Fruit fly (Drosophila melanogaster) whole organism, embryonic: ENCODE results near the gene Gclc.

Source experiments
- Blimp-1 ChIP-seq: fragments of 200-800 bp; sonication (Bioruptor generic); optimal IDR thresholded peaks from 3 replicates; lab custom pipeline; 2018; ENCODE audit warnings: missing biosample characterization, missing genetic modification characterization, mild to moderate bottlenecking, moderate library complexity, missing genetic modification reagents
- CG10209 ChIP-seq: fragments of 200-800 bp; sonication (Bioruptor generic); optimal IDR thresholded peaks from 3 replicates; lab custom pipeline; 2017; ENCODE audit warnings: missing biosample characterization, mild to moderate bottlenecking, missing genetic modification characterization, missing genetic modification reagents
- CG10543 ChIP-seq: fragments of 200-800 bp; sonication (Bioruptor generic); optimal IDR thresholded peaks from 3 replicates; lab custom pipeline; 2017; ENCODE audit warnings: missing biosample characterization, mild to moderate bottlenecking, missing genetic modification characterization, moderate library complexity
- CG14860 ChIP-seq: fragments of 200-800 bp; sonication (Bioruptor generic); IDR thresholded peaks from 3 replicates; pipeline ENCODE4 v1.3.6; 2022; ENCODE audit warnings: missing biosample characterization, missing genetic modification characterization; ENCODE audit not compliant: partially characterized antibody
- CG15514 ChIP-seq: fragments of 200-800 bp; sonication (Bioruptor generic); optimal IDR thresholded peaks from 3 replicates; lab custom pipeline; 2017; ENCODE audit warnings: missing biosample characterization, missing genetic modification characterization, mild to moderate bottlenecking, moderate library complexity, missing genetic modification reagents
- CG1602 ChIP-seq: fragments of 200-800 bp; sonication (Bioruptor generic); optimal IDR thresholded peaks from 3 replicates; lab custom pipeline; 2016; ENCODE audit warnings: missing biosample characterization, missing genetic modification characterization
- CG17385 ChIP-seq: fragments of 200-800 bp; sonication (Bioruptor generic); optimal IDR thresholded peaks from 3 replicates; lab custom pipeline; 2018; ENCODE audit warnings: missing biosample characterization, mild to moderate bottlenecking, missing genetic modification characterization
- CG17829 ChIP-seq: fragments of 200-800 bp; optimal IDR thresholded peaks from 2 replicates; lab custom pipeline; 2019; ENCODE audit warnings: missing biosample characterization, mild to moderate bottlenecking, missing genetic modification characterization, moderate library complexity
- CG2129 ChIP-seq: fragments of 200-800 bp; sonication (Bioruptor generic); IDR thresholded peaks from 2 replicates; pipeline ENCODE4 v1.3.6; 2022; ENCODE audit warnings: missing biosample characterization, missing genetic modification characterization; ENCODE audit not compliant: partially characterized antibody
- CG31441 ChIP-seq: fragments of 200-800 bp; sonication (Bioruptor generic); IDR thresholded peaks from 2 replicates; pipeline ENCODE4 v1.3.6; 2022; ENCODE audit warnings: missing biosample characterization, missing genetic modification characterization
- CG34422 ChIP-seq: fragments of 200-800 bp; sonication (Bioruptor generic); IDR thresholded peaks from 3 replicates; pipeline ENCODE4 v1.3.6; 2022; ENCODE audit warnings: missing biosample characterization, missing genetic modification characterization
- CG3995 ChIP-seq: fragments of 200-800 bp; sonication (Bioruptor generic); optimal IDR thresholded peaks from 3 replicates; lab custom pipeline; 2016; ENCODE audit warnings: missing biosample characterization, missing genetic modification characterization
- CG4424 ChIP-seq: fragments of 200-800 bp; sonication (Bioruptor generic); optimal IDR thresholded peaks from 3 replicates; lab custom pipeline; 2016; ENCODE audit warnings: missing biosample characterization, missing genetic modification characterization
- CG7839 ChIP-seq: fragments of 200-800 bp; sonication (Bioruptor generic); optimal IDR thresholded peaks from 3 replicates; lab custom pipeline; 2018; ENCODE audit warnings: missing biosample characterization, mild to moderate bottlenecking, missing genetic modification characterization, moderate library complexity
- CG7928 ChIP-seq: fragments of 200-800 bp; sonication (Bioruptor generic); optimal IDR thresholded peaks from 2 replicates; lab custom pipeline; 2017; ENCODE audit warnings: missing biosample characterization, mild to moderate bottlenecking, missing genetic modification characterization
- CG8281 ChIP-seq: fragments of 200-800 bp; sonication (Bioruptor generic); optimal IDR thresholded peaks from 2 replicates; lab custom pipeline; 2018; ENCODE audit warnings: missing biosample characterization, mild to moderate bottlenecking, missing genetic modification characterization, moderate library complexity
- CG8290 ChIP-seq, 3 experiments: fragments of 200-800 bp; sonication (Bioruptor generic); optimal IDR thresholded peaks; 2 replicates each; lab custom pipeline; 2016 to 2019; ENCODE audit warnings: missing biosample characterization in 3 of 3, missing genetic modification characterization in 3 of 3, mild to moderate bottlenecking in 2 of 3, moderate library complexity in 1 of 3
- CG8359 ChIP-seq: fragments of 200-800 bp; sonication (Bioruptor generic); optimal IDR thresholded peaks from 2 replicates; lab custom pipeline; 2017; ENCODE audit warnings: missing biosample characterization, mild to moderate bottlenecking, missing genetic modification characterization, borderline replicate concordance
- CG8924 ChIP-seq: fragments of 200-800 bp; optimal IDR thresholded peaks from 3 replicates; lab custom pipeline; 2019; ENCODE audit warnings: missing biosample characterization, mild to moderate bottlenecking, missing genetic modification characterization, moderate library complexity
- CG9437 ChIP-seq: fragments of 200-800 bp; sonication (Bioruptor generic); optimal IDR thresholded peaks from 2 replicates; lab custom pipeline; 2018; ENCODE audit warnings: missing biosample characterization, mild to moderate bottlenecking, missing genetic modification characterization
- CkIIα-i1 ChIP-seq: fragments of 200-800 bp; sonication (Bioruptor generic); IDR thresholded peaks from 2 replicates; pipeline ENCODE4 v1.3.6; 2022; ENCODE audit warnings: missing biosample characterization, missing genetic modification characterization
- H15 ChIP-seq: fragments of 200-800 bp; sonication (Bioruptor generic); IDR thresholded peaks from 3 replicates; pipeline ENCODE4 v1.3.6; 2022; ENCODE audit warnings: missing biosample characterization, missing genetic modification characterization
- MBD-R2 ChIP-seq: fragments of 200-800 bp; sonication (Bioruptor generic); IDR thresholded peaks from 2 replicates; pipeline ENCODE4 v1.3.6; 2022; ENCODE audit warnings: missing biosample characterization, missing genetic modification characterization
- Med ChIP-seq: fragments of 200-800 bp; sonication (Bioruptor generic); peaks from one replicate; lab custom pipeline; 2016; ENCODE audit warnings: missing biosample characterization, missing genetic modification characterization, mild to moderate bottlenecking, inconsistent platforms, moderate library complexity
- Myb ChIP-seq: fragments of 200-800 bp; sonication (Bioruptor generic); optimal IDR thresholded peaks from 2 replicates; lab custom pipeline; 2016; ENCODE audit warnings: missing biosample characterization, missing genetic modification characterization
- Nf-YC ChIP-seq: fragments of 200-800 bp; optimal IDR thresholded peaks from 3 replicates; lab custom pipeline; 2019; ENCODE audit warnings: missing biosample characterization, mild to moderate bottlenecking, missing genetic modification characterization, moderate library complexity
- ato ChIP-seq: fragments of 200-800 bp; sonication (Bioruptor generic); IDR thresholded peaks from 2 replicates; pipeline ENCODE4 v1.3.6; 2022; ENCODE audit warnings: missing biosample characterization, missing genetic modification characterization; ENCODE audit not compliant: partially characterized antibody
- chinmo ChIP-seq: fragments of 200-800 bp; sonication (Bioruptor generic); IDR thresholded peaks from 4 replicates; pipeline ENCODE4 v1.3.6; 2022; ENCODE audit warnings: missing biosample characterization, missing genetic modification characterization; ENCODE audit not compliant: partially characterized antibody
- dysf ChIP-seq: fragments of 200-800 bp; sonication (Bioruptor generic); IDR thresholded peaks from 3 replicates; pipeline ENCODE4 v1.3.6; 2022; ENCODE audit warnings: missing biosample characterization, missing genetic modification characterization
- ems ChIP-seq: fragments of 200-800 bp; sonication (Bioruptor generic); optimal IDR thresholded peaks from 3 replicates; lab custom pipeline; 2016; ENCODE audit warnings: missing biosample characterization, missing genetic modification characterization
- fd96Cb ChIP-seq: fragments of 200-800 bp; sonication (Bioruptor generic); optimal IDR thresholded peaks from 2 replicates; lab custom pipeline; 2018; ENCODE audit warnings: missing biosample characterization, mild to moderate bottlenecking, missing genetic modification characterization, moderate library complexity
- ftz-f1 ChIP-seq: fragments of 200-800 bp; sonication (Bioruptor generic); optimal IDR thresholded peaks from 2 replicates; lab custom pipeline; 2016; ENCODE audit warnings: missing biosample characterization, missing genetic modification characterization
- gcm ChIP-seq: fragments of 200-800 bp; sonication (Bioruptor generic); optimal IDR thresholded peaks from 2 replicates; lab custom pipeline; 2019; ENCODE audit warnings: missing biosample characterization, mild to moderate bottlenecking, missing genetic modification characterization, moderate library complexity
- her ChIP-seq: fragments of 200-800 bp; sonication (Bioruptor generic); optimal IDR thresholded peaks from 2 replicates; lab custom pipeline; 2016; ENCODE audit warnings: missing biosample characterization, missing genetic modification characterization
- prd ChIP-seq, 3 experiments: fragments of >200 bp in 2 of 3; fragments of 200-800 bp in 1 of 3; sonication (Bioruptor generic) in 1 of 3; optimal IDR thresholded peaks in 2 of 3; IDR thresholded peaks in 1 of 3; 2 replicates in 2 of 3; 3 replicates in 1 of 3; pipeline versions ENCODE4 v1.3.6 to Lab custom; 2017 to 2022; ENCODE audit warnings: missing biosample characterization in 1 of 3, missing genetic modification characterization in 1 of 3
- pzg ChIP-seq: fragments of 200-800 bp; sonication (Bioruptor generic); optimal IDR thresholded peaks from 3 replicates; lab custom pipeline; 2018; ENCODE audit warnings: missing biosample characterization, mild to moderate bottlenecking, missing genetic modification characterization, moderate library complexity
- repo ChIP-seq: fragments of 200-800 bp; sonication (Bioruptor generic); optimal IDR thresholded peaks from 2 replicates; lab custom pipeline; 2016; ENCODE audit warnings: missing biosample characterization, missing genetic modification characterization
- row ChIP-seq: fragments of 200-800 bp; sonication (Bioruptor generic); IDR thresholded peaks from 3 replicates; pipeline ENCODE4 v1.3.6; 2022; ENCODE audit warnings: missing biosample characterization, missing genetic modification characterization
- salm ChIP-seq: fragments of 200-800 bp; sonication (Bioruptor generic); optimal IDR thresholded peaks from 2 replicates; lab custom pipeline; 2018; ENCODE audit warnings: missing biosample characterization, mild to moderate bottlenecking, missing genetic modification characterization
- schlank ChIP-seq: fragments of 200-800 bp; sonication (Bioruptor generic); optimal IDR thresholded peaks from 2 replicates; lab custom pipeline; 2018; ENCODE audit warnings: missing biosample characterization, mild to moderate bottlenecking, missing genetic modification characterization
- sisA ChIP-seq: fragments of 200-800 bp; sonication (Bioruptor generic); IDR thresholded peaks from 2 replicates; pipeline ENCODE4 v1.3.6; 2022; ENCODE audit warnings: missing biosample characterization, missing genetic modification characterization
- sna ChIP-seq: fragments of 200-800 bp; sonication (Bioruptor generic); IDR thresholded peaks from 2 replicates; pipeline ENCODE4 v1.3.6; 2022; ENCODE audit warnings: missing biosample characterization, missing genetic modification characterization; ENCODE audit not compliant: partially characterized antibody
- sr ChIP-seq: fragments of 200-800 bp; sonication (Bioruptor generic); IDR thresholded peaks from 3 replicates; pipeline ENCODE4 v1.3.6; 2022; ENCODE audit warnings: missing biosample characterization, missing genetic modification characterization
- tap ChIP-seq: fragments of 200-800 bp; optimal IDR thresholded peaks from 3 replicates; lab custom pipeline; 2019; ENCODE audit warnings: missing biosample characterization, mild to moderate bottlenecking, missing genetic modification characterization, moderate library complexity
- unpg ChIP-seq: fragments of 200-800 bp; sonication (Bioruptor generic); optimal IDR thresholded peaks from 3 replicates; lab custom pipeline; 2018; ENCODE audit warnings: missing biosample characterization, mild to moderate bottlenecking, missing genetic modification characterization, moderate library complexity
- wor ChIP-seq: fragments of 200-800 bp; sonication (Bioruptor generic); IDR thresholded peaks from 2 replicates; pipeline ENCODE4 v1.3.6; 2022; ENCODE audit warnings: missing biosample characterization, missing genetic modification characterization
- zen2 ChIP-seq: fragments of 200-800 bp; sonication (Bioruptor generic); IDR thresholded peaks from 3 replicates; pipeline ENCODE4 v1.3.6; 2022; ENCODE audit warnings: missing biosample characterization, missing genetic modification characterization; ENCODE audit not compliant: partially characterized antibody

Gclc gene

dm6 chrX:8129204-8129997, 13.5 kb upstream of the Gclc start, which contains the start of gene CG2116 (continued):
- TF ChIP-seq CG8281 (tag; lab: Kevin White, UChicago) (no peak), chinmo (GFP tag; lab: Robert Waterston, UW) (peak; percentile 70), CG31441 (GFP tag; lab: Robert Waterston, UW) (no peak), CG34422 (GFP tag; lab: Robert Waterston, UW) (0 out of 3 replicates have a peak, but pooled peaks have one; percentile 16), ftz-f1 (no peak), CG14860 (GFP tag; lab: Robert Waterston, UW) (peak; percentile 59; the same call in 1 of the 3 replicates), CG8924 (tag; lab: Kevin White, UChicago) (no peak), Myb (peak; percentile 47), Blimp-1 (GFP tag; lab: Kevin White, UChicago) (no peak), unpg (GFP tag; lab: Kevin White, UChicago) (no peak), gcm (GFP tag; lab: Kevin White, UChicago) (no peak), prd (optimal IDR thresholded peaks at IDR 0.05; lab: Kevin White, UChicago) (no peak), prd (GFP tag; IDR thresholded peaks at IDR 0.05; lab: Robert Waterston, UW) (no peak), CkIIα-i1 (GFP tag; lab: Robert Waterston, UW) (no peak), sisA (GFP tag; lab: Robert Waterston, UW) (no peak), CG2129 (GFP tag; lab: Robert Waterston, UW) (0 out of 2 replicates have a peak, but pooled peaks have one; percentile 43), her (GFP tag; lab: Kevin White, UChicago) (peak; percentile 85), CG8290 (GFP tag; optimal IDR thresholded peaks at IDR 0.05; lab: Kevin White, UChicago) (peak; percentile 22), CG8290 (tag; optimal IDR thresholded peaks at IDR 0.05; lab: Kevin White, UChicago) (peak in 1 of 2 experiments; percentile 26), CG7839 (no peak), CG15514 (GFP tag; lab: Kevin White, UChicago) (peak; percentile 59), CG17829 (tag; lab: Kevin White, UChicago) (peak; percentile 3), schlank (tag; lab: Kevin White, UChicago) (no peak), Nf-YC (tag; lab: Kevin White, UChicago) (peak; percentile 20), CG3995 (GFP tag; lab: Kevin White, UChicago) (peak; percentile 46), CG7928 (GFP tag; lab: Kevin White, UChicago) (no peak), ems (GFP tag; lab: Kevin White, UChicago) (no peak), pzg (GFP tag; lab: Kevin White, UChicago) (peak; percentile 64), repo (no peak), row (GFP tag; lab: Robert Waterston, UW) (peak; percentile 48; the same call in 2 of the 3 replicates), CG10543 (GFP tag; lab: Kevin White, UChicago) (peak; percentile 9), sna (GFP tag; lab: Robert Waterston, UW) (0 out of 2 replicates have a peak, but pooled peaks have one; percentile 30), Med (peak; percentile 74), CG8359 (no peak), MBD-R2 (GFP tag; lab: Robert Waterston, UW) (peak; percentile 47), CG9437 (GFP tag; lab: Kevin White, UChicago) (peak; percentile 37), zen2 (GFP tag; lab: Robert Waterston, UW) (peak; percentile 52; the same call in 1 of the 3 replicates), tap (tag; lab: Kevin White, UChicago) (no peak), CG10209 (GFP tag; lab: Kevin White, UChicago) (no peak), H15 (no peak), sr (GFP tag; lab: Robert Waterston, UW) (no peak), dysf (GFP tag; lab: Robert Waterston, UW) (no peak), CG1602 (no peak), ato (GFP tag; lab: Robert Waterston, UW) (peak; percentile 63), CG17385 (no peak), fd96Cb (tag; lab: Kevin White, UChicago) (no peak), CG4424 (GFP tag; lab: Kevin White, UChicago) (no peak), wor (GFP tag; lab: Robert Waterston, UW) (no peak), salm (tag; lab: Kevin White, UChicago) (no peak)
